Fruit fly (Drosophila melanogaster) whole organism, embryonic: ENCODE measurements around the gene CG1103.
A peak's percentile ranks its signal among the peaks of the same experiment; 100 is the strongest.

Experiments
- CG10462 ChIP-seq: fragments of 200-800 bp; sonication (Bioruptor generic); optimal IDR thresholded peaks from 2 replicates; lab custom pipeline; 2016; ENCODE audit warnings: missing biosample characterization, missing genetic modification characterization
- CG11247 ChIP-seq: fragments of 200-800 bp; sonication (Bioruptor generic); IDR thresholded peaks from 2 replicates; pipeline ENCODE4 v1.3.6; 2022; ENCODE audit warnings: missing biosample characterization, missing genetic modification characterization
- CG13296 ChIP-seq: fragments of 200-800 bp; sonication (Bioruptor generic); optimal IDR thresholded peaks from 3 replicates; lab custom pipeline; 2018; ENCODE audit warnings: missing biosample characterization, mild to moderate bottlenecking, missing genetic modification characterization
- CG13775 ChIP-seq: fragments of 200-800 bp; sonication (Bioruptor generic); optimal IDR thresholded peaks from 3 replicates; lab custom pipeline; 2017; ENCODE audit warnings: missing biosample characterization, mild to moderate bottlenecking, missing genetic modification characterization
- CG14860 ChIP-seq: fragments of 200-800 bp; sonication (Bioruptor generic); IDR thresholded peaks from 3 replicates; pipeline ENCODE4 v1.3.6; 2022; ENCODE audit warnings: missing biosample characterization, missing genetic modification characterization; ENCODE audit not compliant: partially characterized antibody
- CG15601 ChIP-seq: fragments of 200-800 bp; sonication (Bioruptor generic); optimal IDR thresholded peaks from 3 replicates; lab custom pipeline; 2019; ENCODE audit warnings: missing biosample characterization, mild to moderate bottlenecking, missing genetic modification characterization, moderate library complexity
- CG17186 ChIP-seq: fragments of 200-800 bp; sonication (Bioruptor generic); optimal IDR thresholded peaks from 3 replicates; lab custom pipeline; 2017; ENCODE audit warnings: missing biosample characterization, missing genetic modification reagents, missing genetic modification characterization
- CG17361 ChIP-seq: fragments of 200-800 bp; sonication (Bioruptor generic); IDR thresholded peaks from 3 replicates; pipeline ENCODE4 v1.3.6; 2022; ENCODE audit warnings: missing biosample characterization, missing genetic modification characterization
- CG17612 ChIP-seq: fragments of 200-800 bp; sonication (Bioruptor generic); IDR thresholded peaks from 2 replicates; pipeline ENCODE4 v1.3.6; 2022; ENCODE audit warnings: missing biosample characterization, missing genetic modification characterization
- CG18476 ChIP-seq: fragments of 200-800 bp; sonication (Bioruptor generic); optimal IDR thresholded peaks from 2 replicates; lab custom pipeline; 2016; ENCODE audit warnings: missing biosample characterization, mild to moderate bottlenecking, missing genetic modification characterization
- CG2875 ChIP-seq: fragments of 200-800 bp; sonication (Bioruptor generic); optimal IDR thresholded peaks from 2 replicates; lab custom pipeline; 2017; ENCODE audit warnings: missing biosample characterization, mild to moderate bottlenecking, missing genetic modification characterization, missing genetic modification reagents
- CG32767 ChIP-seq: fragments of 200-800 bp; sonication (Bioruptor generic); IDR thresholded peaks from 2 replicates; pipeline ENCODE4 v1.3.6; 2022; ENCODE audit warnings: missing biosample characterization, missing genetic modification characterization
- CG3995 ChIP-seq: fragments of 200-800 bp; sonication (Bioruptor generic); optimal IDR thresholded peaks from 3 replicates; lab custom pipeline; 2016; ENCODE audit warnings: missing biosample characterization, missing genetic modification characterization
- CG6791 ChIP-seq: fragments of 200-800 bp; sonication (Bioruptor generic); IDR thresholded peaks from 3 replicates; pipeline ENCODE4 v1.3.6; 2022; ENCODE audit warnings: missing biosample characterization, missing genetic modification characterization; ENCODE audit not compliant: partially characterized antibody
- CG6813 ChIP-seq: fragments of 200-800 bp; sonication (Bioruptor generic); optimal IDR thresholded peaks from 2 replicates; lab custom pipeline; 2017; ENCODE audit warnings: missing biosample characterization, missing genetic modification characterization, mild to moderate bottlenecking, moderate library complexity, missing genetic modification reagents
- CG7745 ChIP-seq: fragments of 200-800 bp; sonication (Bioruptor generic); optimal IDR thresholded peaks from 2 replicates; lab custom pipeline; 2018; ENCODE audit warnings: missing biosample characterization, mild to moderate bottlenecking, missing genetic modification characterization, moderate library complexity
- CG8359 ChIP-seq: fragments of 200-800 bp; sonication (Bioruptor generic); optimal IDR thresholded peaks from 2 replicates; lab custom pipeline; 2017; ENCODE audit warnings: missing biosample characterization, mild to moderate bottlenecking, missing genetic modification characterization, borderline replicate concordance
- CG9215 ChIP-seq: fragments of 200-800 bp; sonication (Bioruptor generic); IDR thresholded peaks from 2 replicates; pipeline ENCODE4 v1.3.6; 2022; ENCODE audit warnings: missing biosample characterization, missing genetic modification characterization
- CG9727 ChIP-seq: fragments of 200-800 bp; sonication (Bioruptor generic); optimal IDR thresholded peaks from 3 replicates; lab custom pipeline; 2017; ENCODE audit warnings: missing biosample characterization, mild to moderate bottlenecking, missing genetic modification characterization
- CG9876 ChIP-seq: fragments of 200-800 bp; sonication (Bioruptor generic); optimal IDR thresholded peaks from 2 replicates; lab custom pipeline; 2016; ENCODE audit warnings: missing biosample characterization, missing genetic modification characterization
- CkIIα-i1 ChIP-seq: fragments of 200-800 bp; sonication (Bioruptor generic); IDR thresholded peaks from 2 replicates; pipeline ENCODE4 v1.3.6; 2022; ENCODE audit warnings: missing biosample characterization, missing genetic modification characterization
- D19B ChIP-seq: fragments of 200-800 bp; sonication (Bioruptor generic); optimal IDR thresholded peaks from 2 replicates; lab custom pipeline; 2017; ENCODE audit warnings: missing biosample characterization, mild to moderate bottlenecking, missing genetic modification characterization
- Dip2 ChIP-seq: fragments of 200-800 bp; sonication (Bioruptor generic); IDR thresholded peaks from 2 replicates; pipeline ENCODE4 v1.3.6; 2022; ENCODE audit warnings: missing biosample characterization, missing genetic modification characterization
- ERR ChIP-seq: fragments of 200-800 bp; sonication (Bioruptor generic); optimal IDR thresholded peaks from 2 replicates; lab custom pipeline; 2016; ENCODE audit warnings: missing biosample characterization, missing genetic modification characterization
- Ets97D ChIP-seq: fragments of 200-800 bp; sonication (Bioruptor generic); optimal IDR thresholded peaks from 3 replicates; lab custom pipeline; 2016; ENCODE audit warnings: missing biosample characterization, missing genetic modification characterization
- Mrtf ChIP-seq: fragments of 200-800 bp; sonication (Bioruptor generic); IDR thresholded peaks from 3 replicates; pipeline ENCODE4 v1.3.6; 2022; ENCODE audit warnings: missing biosample characterization, missing genetic modification characterization
- Pdp1 ChIP-seq, 2 experiments: fragments of 200-800 bp; sonication (Bioruptor generic); optimal IDR thresholded peaks; 3 replicates each; lab custom pipeline; 2016; ENCODE audit warnings: missing biosample characterization in 2 of 2, missing genetic modification characterization in 2 of 2, mild to moderate bottlenecking in 1 of 2, moderate library complexity in 1 of 2
- Poxn ChIP-seq: fragments of 200-800 bp; sonication (Bioruptor generic); IDR thresholded peaks from 2 replicates; pipeline ENCODE4 v1.3.6; 2022; ENCODE audit warnings: missing biosample characterization, missing genetic modification characterization
- Rfx ChIP-seq: fragments of 200-800 bp; sonication (Bioruptor generic); IDR thresholded peaks from 2 replicates; pipeline ENCODE4 v1.3.6; 2022; ENCODE audit warnings: missing biosample characterization, missing genetic modification characterization
- Trl ChIP-seq, 3 experiments: fragments of >200 bp in 2 of 3; fragments of 200-800 bp in 1 of 3; sonication (Bioruptor generic) in 1 of 3; optimal IDR thresholded peaks; 2 replicates in 1 of 3; 3 replicates in 2 of 3; lab custom pipeline; 2016 to 2017; ENCODE audit warnings: missing biosample characterization in 1 of 3, missing genetic modification characterization in 1 of 3
- YL-1 ChIP-seq: fragments of 200-800 bp; sonication (Bioruptor generic); optimal IDR thresholded peaks from 3 replicates; lab custom pipeline; 2017; ENCODE audit warnings: missing biosample characterization, mild to moderate bottlenecking, missing genetic modification characterization
- az2 ChIP-seq: fragments of 200-800 bp; sonication (Bioruptor generic); optimal IDR thresholded peaks from 3 replicates; lab custom pipeline; 2016; ENCODE audit warnings: missing biosample characterization, missing genetic modification characterization
- cas ChIP-seq: fragments of 200-800 bp; sonication (Bioruptor generic); IDR thresholded peaks from 2 replicates; pipeline ENCODE4 v1.3.6; 2022; ENCODE audit warnings: missing biosample characterization, missing genetic modification characterization
- croc ChIP-seq: fragments of 200-800 bp; sonication (Bioruptor generic); conservative IDR thresholded peaks from 3 replicates; pipeline ENCODE4 v1.3.6; 2022; ENCODE audit warnings: missing biosample characterization, missing genetic modification characterization
- da ChIP-seq: fragments of 200-800 bp; sonication (Bioruptor generic); optimal IDR thresholded peaks from 2 replicates; lab custom pipeline; 2016; ENCODE audit warnings: missing biosample characterization, missing genetic modification characterization
- dmrt99B ChIP-seq: fragments of 200-800 bp; sonication (Bioruptor generic); optimal IDR thresholded peaks from 2 replicates; lab custom pipeline; 2018; ENCODE audit warnings: missing biosample characterization, mild to moderate bottlenecking, missing genetic modification characterization, moderate library complexity
- ems ChIP-seq: fragments of 200-800 bp; sonication (Bioruptor generic); optimal IDR thresholded peaks from 3 replicates; lab custom pipeline; 2016; ENCODE audit warnings: missing biosample characterization, missing genetic modification characterization
- en ChIP-seq: fragments of 200-800 bp; sonication (Bioruptor generic); optimal IDR thresholded peaks from 2 replicates; lab custom pipeline; 2016; ENCODE audit warnings: missing biosample characterization, missing genetic modification characterization
- gcm ChIP-seq: fragments of 200-800 bp; sonication (Bioruptor generic); optimal IDR thresholded peaks from 2 replicates; lab custom pipeline; 2019; ENCODE audit warnings: missing biosample characterization, mild to moderate bottlenecking, missing genetic modification characterization, moderate library complexity
- grn ChIP-seq: fragments of 200-800 bp; sonication (Bioruptor generic); optimal IDR thresholded peaks from 3 replicates; lab custom pipeline; 2017; ENCODE audit warnings: missing biosample characterization, missing genetic modification characterization
- gt ChIP-seq: fragments of 200-800 bp; sonication (Bioruptor generic); IDR thresholded peaks from 2 replicates; pipeline ENCODE4 v1.3.6; 2022; ENCODE audit warnings: missing biosample characterization, missing genetic modification characterization
- her ChIP-seq: fragments of 200-800 bp; sonication (Bioruptor generic); optimal IDR thresholded peaks from 2 replicates; lab custom pipeline; 2016; ENCODE audit warnings: missing biosample characterization, missing genetic modification characterization
- hkb ChIP-seq, 2 experiments: fragments of 200-800 bp in 1 of 2; fragments of >200 bp in 1 of 2; sonication (Bioruptor generic) in 1 of 2; IDR thresholded peaks in 1 of 2; optimal IDR thresholded peaks in 1 of 2; 2 replicates each; pipeline versions ENCODE4 v1.3.6 to Lab custom; 2017 to 2022; ENCODE audit warnings: missing biosample characterization in 1 of 2, missing genetic modification characterization in 1 of 2
- jumu ChIP-seq: fragments of 200-800 bp; sonication (Bioruptor generic); optimal IDR thresholded peaks from 3 replicates; lab custom pipeline; 2016; ENCODE audit warnings: missing biosample characterization, missing genetic modification characterization
- ranshi ChIP-seq: fragments of 200-800 bp; sonication (Bioruptor generic); IDR thresholded peaks from 2 replicates; pipeline ENCODE4 v1.3.6; 2022; ENCODE audit warnings: missing biosample characterization, missing genetic modification characterization
- sim ChIP-seq: fragments of 200-800 bp; sonication (Bioruptor generic); IDR thresholded peaks from 2 replicates; pipeline ENCODE4 v1.3.6; 2022; ENCODE audit warnings: missing biosample characterization, missing genetic modification characterization
- tin ChIP-seq: fragments of 200-800 bp; sonication (Bioruptor generic); optimal IDR thresholded peaks from 3 replicates; lab custom pipeline; 2016; ENCODE audit warnings: missing biosample characterization, missing genetic modification characterization
- ttk ChIP-seq: fragments of 200-800 bp; sonication (Bioruptor generic); IDR thresholded peaks from 2 replicates; pipeline ENCODE4 v2.1.2; 2022; ENCODE audit warnings: missing biosample characterization, missing genetic modification characterization
- usp ChIP-seq: fragments of >200 bp; optimal IDR thresholded peaks from 2 replicates; lab custom pipeline; 2017; ENCODE audit warnings: missing biosample characterization, missing genetic modification characterization
- zen ChIP-seq: fragments of 200-800 bp; sonication (Bioruptor generic); optimal IDR thresholded peaks from 3 replicates; lab custom pipeline; 2018; ENCODE audit warnings: missing biosample characterization, mild to moderate bottlenecking, missing genetic modification characterization, moderate library complexity

CG1103 gene

dm6 chr3R:4319507-4320138 is 17.9 kb upstream of the CG1103 start, which contains the start of gene CG9795 (continued):
- TF ChIP-seq her (peak; percentile 63), gt (GFP tag; lab: Robert Waterston, UW) (no peak), CkIIα-i1 (no peak), Pdp1 (GFP tag; optimal IDR thresholded peaks at IDR 0.05; lab: Kevin White, UChicago) (no peak), grn (GFP tag; lab: Kevin White, UChicago) (no peak), CG17361 (GFP tag; lab: Robert Waterston, UW) (no peak), CG18476 (no peak), CG3995 (GFP tag; lab: Kevin White, UChicago) (peak; percentile 85), gcm (GFP tag; lab: Kevin White, UChicago) (no peak), CG7745 (tag; lab: Kevin White, UChicago) (peak; percentile 54), D19B (no peak), CG17612 (no peak), zen (tag; lab: Kevin White, UChicago) (peak; percentile 42), Mrtf (GFP tag; lab: Robert Waterston, UW) (no peak), CG14860 (peak; percentile 94), Poxn (no peak), ttk (GFP tag; lab: Robert Waterston, UW) (no peak), hkb (optimal IDR thresholded peaks at IDR 0.05; lab: Kevin White, UChicago) (no peak), hkb (GFP tag; IDR thresholded peaks at IDR 0.05; lab: Robert Waterston, UW) (peak; percentile 75), CG13775 (GFP tag; lab: Kevin White, UChicago) (no peak), croc (GFP tag; lab: Robert Waterston, UW) (no peak), Dip2 (GFP tag; lab: Robert Waterston, UW) (no peak), Ets97D (peak; percentile 75), Rfx (GFP tag; lab: Robert Waterston, UW) (peak; percentile 69; the same call in 1 of the 2 replicates), CG2875 (GFP tag; lab: Kevin White, UChicago) (no peak), cas (no peak), CG15601 (tag; lab: Kevin White, UChicago) (no peak), YL-1 (GFP tag; lab: Kevin White, UChicago) (peak; percentile 69), ems (GFP tag; lab: Kevin White, UChicago) (no peak), CG17186 (peak; percentile 85), CG6791 (GFP tag; lab: Robert Waterston, UW) (peak; percentile 97), CG8359 (no peak), Trl (optimal IDR thresholded peaks at IDR 0.05; lab: Kevin White, UChicago) (no peak), Trl (GFP tag; optimal IDR thresholded peaks at IDR 0.05; lab: Kevin White, UChicago) (peak; percentile 27), en (GFP tag; lab: Kevin White, UChicago) (peak; percentile 17), tin (GFP tag; lab: Kevin White, UChicago) (peak; percentile 6), CG10462 (GFP tag; lab: Kevin White, UChicago) (no peak), CG32767 (GFP tag; lab: Robert Waterston, UW) (peak; percentile 53; the same call in 1 of the 2 replicates), ERR (GFP tag; lab: Kevin White, UChicago) (peak; percentile 60), da (GFP tag; lab: Kevin White, UChicago) (no peak), az2 (peak; percentile 2), CG6813 (GFP tag; lab: Kevin White, UChicago) (no peak), CG13296 (GFP tag; lab: Kevin White, UChicago) (peak; percentile 52), usp (GFP tag; lab: Kevin White, UChicago) (no peak), CG11247 (GFP tag; lab: Robert Waterston, UW) (0 out of 2 replicates have a peak, but pooled peaks have one; percentile 33), sim (GFP tag; lab: Robert Waterston, UW) (no peak), CG9215 (no peak), CG9727 (GFP tag; lab: Kevin White, UChicago) (no peak), jumu (peak; percentile 61), ranshi (peak; percentile 28; the same call in 1 of the 2 replicates), dmrt99B (tag; lab: Kevin White, UChicago) (no peak), CG9876 (GFP tag; lab: Kevin White, UChicago) (no peak)
